Fruit fly (Drosophila melanogaster) whole organism, embryonic: ENCODE measurements around the gene CG31278.

ENCODE experiments used
- Ada2b ChIP-seq: fragments of 200-800 bp; sonication (Bioruptor generic); IDR thresholded peaks from 2 replicates; pipeline ENCODE4 v1.3.6; 2022; ENCODE audit warnings: missing biosample characterization, missing genetic modification characterization
- Adf1 ChIP-seq: fragments of 200-800 bp; sonication (Bioruptor generic); IDR thresholded peaks from 2 replicates; pipeline ENCODE4 v1.3.6; 2022; ENCODE audit warnings: missing biosample characterization, missing genetic modification characterization
- Atf3 ChIP-seq: fragments of 200-800 bp; sonication (Bioruptor generic); optimal IDR thresholded peaks from 3 replicates; lab custom pipeline; 2016; ENCODE audit warnings: missing biosample characterization, missing genetic modification characterization
- C15 ChIP-seq: fragments of 200-800 bp; sonication (Bioruptor generic); IDR thresholded peaks from 3 replicates; pipeline ENCODE4 v1.3.6; 2022; ENCODE audit warnings: missing biosample characterization, missing genetic modification characterization
- CG1024 ChIP-seq: fragments of 200-800 bp; sonication (Bioruptor generic); IDR thresholded peaks from 2 replicates; pipeline ENCODE4 v1.3.6; 2022; ENCODE audit warnings: missing biosample characterization, missing genetic modification characterization
- CG12155 ChIP-seq: fragments of 200-800 bp; sonication (Bioruptor generic); optimal IDR thresholded peaks from 3 replicates; lab custom pipeline; 2016; ENCODE audit warnings: missing biosample characterization, missing genetic modification characterization
- CG12219 ChIP-seq: fragments of 200-800 bp; sonication (Bioruptor generic); optimal IDR thresholded peaks from 3 replicates; lab custom pipeline; 2018; ENCODE audit warnings: missing biosample characterization, mild to moderate bottlenecking, missing genetic modification characterization
- CG12299 ChIP-seq: fragments of 200-800 bp; sonication (Bioruptor generic); optimal IDR thresholded peaks from 2 replicates; lab custom pipeline; 2018; ENCODE audit warnings: missing biosample characterization, mild to moderate bottlenecking, missing genetic modification characterization
- CG14965 ChIP-seq: fragments of 200-800 bp; sonication (Bioruptor generic); optimal IDR thresholded peaks from 2 replicates; lab custom pipeline; 2016; ENCODE audit warnings: missing biosample characterization, missing genetic modification characterization, borderline replicate concordance
- CG15696 ChIP-seq: fragments of 200-800 bp; sonication (Bioruptor generic); optimal IDR thresholded peaks from 2 replicates; lab custom pipeline; 2019; ENCODE audit warnings: missing biosample characterization, mild to moderate bottlenecking, missing genetic modification characterization, moderate library complexity
- CG16863 ChIP-seq: fragments of 200-800 bp; sonication (Bioruptor generic); optimal IDR thresholded peaks from 3 replicates; lab custom pipeline; 2016; ENCODE audit warnings: missing biosample characterization, missing genetic modification characterization
- CG17186 ChIP-seq: fragments of 200-800 bp; sonication (Bioruptor generic); optimal IDR thresholded peaks from 3 replicates; lab custom pipeline; 2017; ENCODE audit warnings: missing biosample characterization, missing genetic modification reagents, missing genetic modification characterization
- CG17328 ChIP-seq: fragments of 200-800 bp; sonication (Bioruptor generic); IDR thresholded peaks from 2 replicates; pipeline ENCODE4 v1.3.6; 2022; ENCODE audit warnings: missing biosample characterization, missing genetic modification characterization
- CG1832 ChIP-seq: fragments of 200-800 bp; sonication (Bioruptor generic); optimal IDR thresholded peaks from 2 replicates; lab custom pipeline; 2017; ENCODE audit warnings: missing biosample characterization, mild to moderate bottlenecking, missing genetic modification characterization, inconsistent platforms
- CG2199 ChIP-seq: fragments of 200-800 bp; sonication (Bioruptor generic); IDR thresholded peaks from 3 replicates; pipeline ENCODE4 v1.3.6; 2022; ENCODE audit warnings: missing biosample characterization, missing genetic modification characterization
- CG31441 ChIP-seq: fragments of 200-800 bp; sonication (Bioruptor generic); IDR thresholded peaks from 2 replicates; pipeline ENCODE4 v1.3.6; 2022; ENCODE audit warnings: missing biosample characterization, missing genetic modification characterization
- CG3407 ChIP-seq: fragments of 200-800 bp; sonication (Bioruptor generic); optimal IDR thresholded peaks from 2 replicates; lab custom pipeline; 2018; ENCODE audit warnings: missing biosample characterization, mild to moderate bottlenecking, missing genetic modification characterization
- CG4424 ChIP-seq: fragments of 200-800 bp; sonication (Bioruptor generic); optimal IDR thresholded peaks from 3 replicates; lab custom pipeline; 2016; ENCODE audit warnings: missing biosample characterization, missing genetic modification characterization
- CG6654 ChIP-seq: fragments of 200-800 bp; sonication (Bioruptor generic); optimal IDR thresholded peaks from 2 replicates; lab custom pipeline; 2017; ENCODE audit warnings: missing biosample characterization, mild to moderate bottlenecking, missing genetic modification characterization
- CG6765 ChIP-seq: fragments of 200-800 bp; sonication (Bioruptor generic); optimal IDR thresholded peaks from 3 replicates; lab custom pipeline; 2017; ENCODE audit warnings: missing biosample characterization, mild to moderate bottlenecking, missing genetic modification characterization
- CG9727 ChIP-seq: fragments of 200-800 bp; sonication (Bioruptor generic); optimal IDR thresholded peaks from 3 replicates; lab custom pipeline; 2017; ENCODE audit warnings: missing biosample characterization, mild to moderate bottlenecking, missing genetic modification characterization
- Hmx ChIP-seq: fragments of 200-800 bp; sonication (Bioruptor generic); optimal IDR thresholded peaks from 2 replicates; lab custom pipeline; 2016; ENCODE audit warnings: missing biosample characterization, missing genetic modification characterization
- Kr ChIP-seq: fragments of 200-800 bp; sonication (Bioruptor generic); optimal IDR thresholded peaks from 2 replicates; lab custom pipeline; 2017; ENCODE audit warnings: missing biosample characterization, mild to moderate bottlenecking, missing genetic modification characterization
- Med ChIP-seq: fragments of 200-800 bp; sonication (Bioruptor generic); peaks from one replicate; lab custom pipeline; 2016; ENCODE audit warnings: missing biosample characterization, missing genetic modification characterization, mild to moderate bottlenecking, inconsistent platforms, moderate library complexity
- Optix ChIP-seq: fragments of 200-800 bp; sonication (Bioruptor generic); IDR thresholded peaks from 3 replicates; pipeline ENCODE4 v1.3.6; 2022; ENCODE audit warnings: missing biosample characterization, missing genetic modification characterization
- Pdp1 ChIP-seq, 2 experiments: fragments of 200-800 bp; sonication (Bioruptor generic); optimal IDR thresholded peaks; 3 replicates each; lab custom pipeline; 2016; ENCODE audit warnings: missing biosample characterization in 2 of 2, missing genetic modification characterization in 2 of 2, mild to moderate bottlenecking in 1 of 2, moderate library complexity in 1 of 2
- TFAM ChIP-seq: fragments of 200-800 bp; sonication (Bioruptor generic); optimal IDR thresholded peaks from 2 replicates; lab custom pipeline; 2017; ENCODE audit warnings: missing biosample characterization, missing genetic modification characterization, inconsistent platforms
- ase ChIP-seq: fragments of 200-800 bp; sonication (Bioruptor generic); IDR thresholded peaks from 3 replicates; pipeline ENCODE4 v1.3.6; 2022; ENCODE audit warnings: missing biosample characterization, missing genetic modification characterization
- bsh ChIP-seq, 2 experiments: fragments of 200-800 bp; sonication (Bioruptor generic); optimal IDR thresholded peaks; 2 replicates each; lab custom pipeline; 2017 to 2018; ENCODE audit warnings: mild to moderate bottlenecking in 2 of 2, missing biosample characterization in 2 of 2, missing genetic modification characterization in 2 of 2, moderate library complexity in 1 of 2
- chm ChIP-seq: fragments of 200-800 bp; sonication (Bioruptor generic); IDR thresholded peaks from 2 replicates; pipeline ENCODE4 v1.3.6; 2022; ENCODE audit warnings: missing biosample characterization, missing genetic modification characterization
- dmrt11E ChIP-seq: fragments of 200-800 bp; sonication (Bioruptor generic); optimal IDR thresholded peaks from 3 replicates; lab custom pipeline; 2018; ENCODE audit warnings: missing biosample characterization, mild to moderate bottlenecking, missing genetic modification characterization, moderate library complexity
- hbn ChIP-seq: fragments of 200-800 bp; sonication (Bioruptor generic); IDR thresholded peaks from 2 replicates; pipeline ENCODE4 v1.3.6; 2022; ENCODE audit warnings: missing biosample characterization, missing genetic modification characterization; ENCODE audit not compliant: partially characterized antibody
- her ChIP-seq: fragments of 200-800 bp; sonication (Bioruptor generic); optimal IDR thresholded peaks from 2 replicates; lab custom pipeline; 2016; ENCODE audit warnings: missing biosample characterization, missing genetic modification characterization
- hkb ChIP-seq, 2 experiments: fragments of 200-800 bp in 1 of 2; fragments of >200 bp in 1 of 2; sonication (Bioruptor generic) in 1 of 2; IDR thresholded peaks in 1 of 2; optimal IDR thresholded peaks in 1 of 2; 2 replicates each; pipeline versions ENCODE4 v1.3.6 to Lab custom; 2017 to 2022; ENCODE audit warnings: missing biosample characterization in 1 of 2, missing genetic modification characterization in 1 of 2
- odd ChIP-seq: fragments of 200-800 bp; sonication (Bioruptor generic); optimal IDR thresholded peaks from 2 replicates; lab custom pipeline; 2017; ENCODE audit warnings: missing biosample characterization, mild to moderate bottlenecking, missing genetic modification characterization
- org-1 ChIP-seq: fragments of 200-800 bp; sonication (Bioruptor generic); optimal IDR thresholded peaks from 2 replicates; lab custom pipeline; 2017; ENCODE audit warnings: missing biosample characterization, missing genetic modification characterization
- phol ChIP-seq: fragments of 200-800 bp; sonication (Bioruptor generic); optimal IDR thresholded peaks from 3 replicates; lab custom pipeline; 2018; ENCODE audit warnings: missing biosample characterization, mild to moderate bottlenecking, missing genetic modification characterization, moderate library complexity
- psq ChIP-seq: fragments of 200-800 bp; sonication (Bioruptor generic); optimal IDR thresholded peaks from 2 replicates; lab custom pipeline; 2017; ENCODE audit warnings: missing biosample characterization, missing genetic modification characterization
- sens ChIP-seq: fragments of 200-800 bp; sonication (Bioruptor generic); peaks from one replicate; lab custom pipeline; 2016; ENCODE audit warnings: missing biosample characterization, missing genetic modification characterization
- tio ChIP-seq: fragments of 200-800 bp; sonication (Bioruptor generic); optimal IDR thresholded peaks from 2 replicates; lab custom pipeline; 2017; ENCODE audit warnings: missing biosample characterization, missing genetic modification characterization, inconsistent platforms
- trem ChIP-seq: fragments of 200-800 bp; optimal IDR thresholded peaks from 3 replicates; lab custom pipeline; 2019; ENCODE audit warnings: missing biosample characterization, mild to moderate bottlenecking, missing genetic modification characterization, moderate library complexity
- zfh2 ChIP-seq: fragments of 200-800 bp; sonication (Bioruptor generic); optimal IDR thresholded peaks from 2 replicates; lab custom pipeline; 2016; ENCODE audit warnings: missing biosample characterization, missing genetic modification characterization

The CG31278 gene

DNA sequence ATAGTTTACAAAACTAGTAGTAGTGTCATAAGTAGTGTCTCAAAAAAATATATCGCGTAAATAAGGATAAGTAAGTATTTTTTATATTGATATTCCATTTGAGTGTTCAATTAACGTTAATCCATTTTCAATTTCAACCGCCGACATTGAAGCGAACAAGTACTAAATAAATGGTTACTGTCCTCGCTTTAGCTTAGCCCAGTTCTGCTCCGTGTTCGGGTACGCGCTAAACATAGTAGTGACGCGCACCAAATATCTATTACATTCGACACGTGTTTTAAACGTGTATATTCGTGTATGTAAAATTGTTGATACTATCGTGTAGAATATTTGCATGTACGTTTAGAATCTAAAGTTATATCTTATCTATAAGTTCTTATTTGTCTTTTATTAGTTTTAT lies 33.0 kb downstream of the CG31278 start (continued):
- TF ChIP-seq dmrt11E (tag; lab: Kevin White, UChicago) (no peak), zfh2 (peak; percentile 60), TFAM (GFP tag; lab: Kevin White, UChicago) (no peak), CG2199 (peak; percentile 62; the same call in 2 of the 3 replicates), CG15696 (no peak), CG1024 (GFP tag; lab: Robert Waterston, UW) (no peak), CG12219 (GFP tag; lab: Kevin White, UChicago) (no peak), CG1832 (GFP tag; lab: Kevin White, UChicago) (no peak), Atf3 (GFP tag; lab: Kevin White, UChicago) (no peak), CG17186 (GFP tag; lab: Kevin White, UChicago) (no peak), Ada2b (GFP tag; lab: Robert Waterston, UW) (no peak), CG6765 (GFP tag; lab: Kevin White, UChicago) (peak; percentile 51), Pdp1 (GFP tag; optimal IDR thresholded peaks at IDR 0.05; lab: Kevin White, UChicago) (peak in 1 of 2 experiments; percentile 18), Hmx (GFP tag; lab: Kevin White, UChicago) (no peak), her (GFP tag; lab: Kevin White, UChicago) (peak; percentile 53), CG12299 (tag; lab: Kevin White, UChicago) (no peak), tio (no peak), bsh (GFP tag; optimal IDR thresholded peaks at IDR 0.05; lab: Kevin White, UChicago) (no peak), CG12155 (peak; percentile 15), CG9727 (GFP tag; lab: Kevin White, UChicago) (peak; percentile 35)

DNA sequence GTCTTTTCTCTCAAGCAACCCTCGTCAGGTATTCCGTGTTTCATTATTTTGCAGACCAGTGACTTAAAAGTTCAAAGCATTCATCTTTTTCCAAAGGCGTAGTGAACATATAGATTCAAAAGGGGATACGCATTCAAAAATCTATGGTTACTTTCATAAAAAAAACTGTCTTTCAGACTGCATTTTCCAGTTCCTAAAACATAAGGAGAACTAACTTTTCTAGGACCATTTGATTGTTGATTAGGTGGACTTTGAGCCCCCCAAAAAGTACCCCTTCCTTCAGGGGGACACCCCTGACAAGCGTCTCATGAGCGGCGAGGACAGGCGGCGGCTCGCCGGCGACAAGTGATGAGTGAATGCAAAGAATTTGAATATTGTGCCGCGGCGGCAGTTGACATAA lies 34.6 kb downstream of the CG31278 start:
- TF ChIP-seq CG14965 (no peak), chm (GFP tag; lab: Robert Waterston, UW) (peak; percentile 26; the same call in 1 of the 2 replicates), CG4424 (GFP tag; lab: Kevin White, UChicago) (no peak), Med (GFP tag; lab: Kevin White, UChicago) (peak; percentile 41), hkb (optimal IDR thresholded peaks at IDR 0.05; lab: Kevin White, UChicago) (no peak), hkb (GFP tag; IDR thresholded peaks at IDR 0.05; lab: Robert Waterston, UW) (0 out of 2 replicates have a peak, but pooled peaks have one; percentile 33), Kr (GFP tag; lab: Kevin White, UChicago) (no peak), CG17328 (GFP tag; lab: Robert Waterston, UW) (no peak), hbn (GFP tag; lab: Robert Waterston, UW) (no peak)

- TF ChIP-seq psq, result no peak
- TF ChIP-seq sens (GFP tag; lab: Kevin White, UChicago), result peak; percentile 51
- TF ChIP-seq Adf1 (GFP tag; lab: Robert Waterston, UW), result no peak
Observed at dm6 chr3R:10672680-10673079, 35.5 kb downstream of the CG31278 start.

DNA sequence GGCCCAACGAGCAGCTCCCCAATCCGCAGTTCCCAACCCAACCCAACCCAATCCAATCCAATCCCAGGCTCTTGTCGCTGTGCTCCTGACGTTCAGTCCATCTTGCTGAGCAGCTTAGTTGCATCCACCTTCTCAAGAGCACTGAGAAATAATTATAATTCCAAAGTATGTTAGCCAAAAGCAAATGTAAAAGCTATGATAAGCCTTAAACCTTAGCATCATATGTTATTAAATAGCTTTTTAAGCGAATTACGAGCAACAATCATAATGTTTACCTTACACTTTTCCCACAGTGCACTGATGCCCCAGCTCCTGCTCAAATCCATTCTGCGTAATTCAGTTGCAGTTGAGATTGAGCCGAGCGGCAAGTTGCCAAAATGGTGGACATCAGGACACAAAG lies 38.2 kb downstream of the CG31278 start:
- no peak for TF ChIP-seq phol (tag; lab: Kevin White, UChicago)
- no peak for TF ChIP-seq C15 (GFP tag; lab: Robert Waterston, UW)
- no peak for TF ChIP-seq her (GFP tag; lab: Kevin White, UChicago)
- no peak for TF ChIP-seq CG3407 (GFP tag; lab: Kevin White, UChicago)
- TF ChIP-seq odd (GFP tag; lab: Kevin White, UChicago), result no peak
- no peak for TF ChIP-seq CG6654 (GFP tag; lab: Kevin White, UChicago)
- no peak for TF ChIP-seq CG31441 (GFP tag; lab: Robert Waterston, UW)
- no peak for TF ChIP-seq org-1 (GFP tag; lab: Kevin White, UChicago)
- no peak for TF ChIP-seq Optix (GFP tag; lab: Robert Waterston, UW)
- no peak for TF ChIP-seq ase (GFP tag; lab: Robert Waterston, UW)
- no peak for TF ChIP-seq trem
- TF ChIP-seq CG16863, result no peak
